Worm (Caenorhabditis elegans): Measurements from ENCODE around the gene T05C1.3.

The T05C1.3 gene

ce11 chrII:4506552-4507291 lies 17.5 kb upstream of the T05C1.3 start:
- TF ChIP-seq F57C9.4 (tag; optimal IDR thresholded peaks at IDR 0.05) (no peak), cebp-1 (GFP tag; IDR thresholded peaks at IDR 0.05) (no peak), cebp-1 (tag; optimal IDR thresholded peaks at IDR 0.05) (peak; percentile 60), Y56A3A.18 (GFP tag; IDR thresholded peaks at IDR 0.05) (no peak), nfyb-1 (GFP tag; IDR thresholded peaks at IDR 0.05) (0 out of 2 replicates have a peak, but pooled peaks have one; percentile 27), hmg-1.2 (GFP tag; IDR thresholded peaks at IDR 0.05) (peak; percentile 71; the same call in 1 of the 2 replicates), mel-28 (tag; optimal IDR thresholded peaks at IDR 0.05; ENCODE audit: borderline replicate concordance) (no peak), ceh-58 (GFP tag; IDR thresholded peaks at IDR 0.05) (no peak), lin-35 (GFP tag; optimal IDR thresholded peaks at IDR 0.05) (peak in 1 of 3 experiments; percentile 31), repo-1 (tag; optimal IDR thresholded peaks at IDR 0.05) (no peak), lin-40 (tag; optimal IDR thresholded peaks at IDR 0.05) (peak; percentile 52), nhr-80 (tag; optimal IDR thresholded peaks at IDR 0.05) (peak; percentile 56), ZK185.1 (tag; optimal IDR thresholded peaks at IDR 0.05; ENCODE audit: poor library complexity, severe bottlenecking) (peak; percentile 55), attf-3 (GFP tag; conservative IDR thresholded peaks at IDR 0.05) (no peak), bed-1 (GFP tag; IDR thresholded peaks at IDR 0.05) (no peak), lir-1 (GFP tag; conservative IDR thresholded peaks at IDR 0.05) (no peak), somi-1 (GFP tag; optimal IDR thresholded peaks at IDR 0.05) (peak; percentile 23), K12H6.12 (tag; optimal IDR thresholded peaks at IDR 0.05) (peak; percentile 59), attf-5 (GFP tag; optimal IDR thresholded peaks at IDR 0.05) (peak; percentile 42), xnd-1 (tag; optimal IDR thresholded peaks at IDR 0.05) (no peak), madf-3 (GFP tag; IDR thresholded peaks at IDR 0.05) (no peak), chd-7 (tag; optimal IDR thresholded peaks at IDR 0.05) (peak; percentile 21), ztf-28 (GFP tag; IDR thresholded peaks at IDR 0.05) (no peak), ztf-18 (tag; optimal IDR thresholded peaks at IDR 0.05) (no peak), die-1 (tag; optimal IDR thresholded peaks at IDR 0.05) (no peak), ceh-100 (GFP tag; IDR thresholded peaks at IDR 0.05) (no peak), mcd-1 (GFP tag; IDR thresholded peaks at IDR 0.05) (peak; percentile 39; the same call in 1 of the 2 replicates), madf-6 (GFP tag; IDR thresholded peaks at IDR 0.05) (no peak), akir-1 (GFP tag; optimal IDR thresholded peaks at IDR 0.05) (no peak), egl-18 (GFP tag; IDR thresholded peaks at IDR 0.05) (0 out of 2 replicates have a peak, but pooled peaks have one; percentile 30)

DNA sequence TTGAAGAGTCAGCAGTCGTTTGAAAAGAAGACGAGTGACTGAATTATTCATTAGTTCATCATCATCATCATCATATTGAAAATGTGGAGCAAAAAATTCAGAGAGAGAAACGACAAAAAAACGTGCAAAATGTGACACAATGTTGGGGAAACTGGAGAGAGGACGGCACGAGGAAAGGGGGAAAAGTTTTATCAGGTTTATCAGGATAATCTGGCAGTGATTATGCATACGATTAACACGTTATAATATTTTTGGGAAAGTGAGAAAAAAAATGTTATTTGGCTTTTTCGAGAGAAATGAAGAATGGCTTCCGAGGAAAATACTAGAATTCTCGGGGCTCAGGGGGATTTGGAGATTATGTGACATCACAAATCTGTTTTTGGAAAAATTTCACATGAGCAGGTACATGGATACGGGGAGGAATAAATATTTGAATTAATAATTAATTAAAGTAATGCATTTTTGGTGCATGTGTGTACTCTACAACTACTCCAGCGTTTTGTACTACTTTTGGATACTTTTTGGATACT lies 16.0 kb upstream of the T05C1.3 start, which contains the start of gene camt-1:
TSS of gene camt-1 (minus strand) at position 51 of the 530 bp plus-strand sequence.
- TF ChIP-seq hmg-20 (GFP tag; IDR thresholded peaks at IDR 0.05) = no peak
- TF ChIP-seq F55B11.4 (tag; optimal IDR thresholded peaks at IDR 0.05; ENCODE audit: borderline replicate concordance, insufficient read depth) = no peak
- no peak for TF ChIP-seq Y53G8AR.9 (GFP tag; conservative IDR thresholded peaks at IDR 0.05)
- TF ChIP-seq ceh-100 (GFP tag; IDR thresholded peaks at IDR 0.05) = no peak
- no peak for TF ChIP-seq pbrm-1 (GFP tag; IDR thresholded peaks at IDR 0.05)
- no peak for TF ChIP-seq ztf-3 (GFP tag; optimal IDR thresholded peaks at IDR 0.05)
- TF ChIP-seq Y53F4B.3 (GFP tag; IDR thresholded peaks at IDR 0.05) = no peak
- no peak for TF ChIP-seq ets-4 (GFP tag; optimal IDR thresholded peaks at IDR 0.05)
- TF ChIP-seq gei-17 (GFP tag; optimal IDR thresholded peaks at IDR 0.05) = no peak
- no peak for TF ChIP-seq F37B4.10 (GFP tag; IDR thresholded peaks at IDR 0.05)
- no peak for TF ChIP-seq sdz-38 (tag; optimal IDR thresholded peaks at IDR 0.05)

Measured in whole organism, young adult.